Worm (Caenorhabditis elegans): ENCODE results near the gene oig-5.

The oig-5 gene

ce11 chrIV:14816288-14816687, 9.3 kb downstream of the oig-5 start, which contains the start of gene Y57G11C.46:
Gene Y57G11C.46 (minus strand): TSS chrIV:14816388.
- TF ChIP-seq pha-4 (tag; optimal IDR thresholded peaks at IDR 0.05): no peak
- TF ChIP-seq B0035.1 (tag; optimal IDR thresholded peaks at IDR 0.05): no peak
- no peak for TF ChIP-seq cebp-1 (GFP tag; IDR thresholded peaks at IDR 0.05)
- TF ChIP-seq cebp-1 (tag; optimal IDR thresholded peaks at IDR 0.05): no peak
- no peak for TF ChIP-seq hlh-12 (tag; optimal IDR thresholded peaks at IDR 0.05)
- TF ChIP-seq akir-1 (GFP tag; optimal IDR thresholded peaks at IDR 0.05): no peak
- TF ChIP-seq F39B2.1 (GFP tag; IDR thresholded peaks at IDR 0.05): no peak

ce11 chrIV:14822267-14822666, 15.3 kb downstream of the oig-5 start:
- 0 out of 2 replicates have a peak, but pooled peaks have one; percentile 13 for TF ChIP-seq ceh-100 (GFP tag; IDR thresholded peaks at IDR 0.05)
- no peak for TF ChIP-seq akir-1 (GFP tag; optimal IDR thresholded peaks at IDR 0.05)
- no peak for TF ChIP-seq nfya-1 (tag; optimal IDR thresholded peaks at IDR 0.05; ENCODE audit: borderline replicate concordance, insufficient read depth)
- peak; percentile 47 for TF ChIP-seq B0035.1 (tag; optimal IDR thresholded peaks at IDR 0.05)
- no peak; the same call in 1 of the 2 replicates for TF ChIP-seq C17E4.6 (GFP tag; IDR thresholded peaks at IDR 0.05)
- peak; percentile 24 for TF ChIP-seq him-1 (tag; optimal IDR thresholded peaks at IDR 0.05)
- TF ChIP-seq snpc-3.4 (tag; optimal IDR thresholded peaks at IDR 0.05): peak; percentile 48
- TF ChIP-seq ztf-22 (GFP tag; optimal IDR thresholded peaks at IDR 0.05): no peak
- peak; percentile 41 for TF ChIP-seq mcd-1 (GFP tag; IDR thresholded peaks at IDR 0.05)
- TF ChIP-seq ZK185.1 (tag; optimal IDR thresholded peaks at IDR 0.05; ENCODE audit: poor library complexity, severe bottlenecking): peak; percentile 41
- no peak for TF ChIP-seq rec-8 (tag; optimal IDR thresholded peaks at IDR 0.05)
- peak; percentile 76 for TF ChIP-seq tlf-1 (GFP tag; optimal IDR thresholded peaks at IDR 0.05)
- TF ChIP-seq hlh-26 (GFP tag; conservative IDR thresholded peaks at IDR 0.05): no peak
- TF ChIP-seq lin-40 (tag; optimal IDR thresholded peaks at IDR 0.05): peak; percentile 41
- peak; percentile 33; the same call in 1 of the 2 replicates for TF ChIP-seq F33H1.4 (GFP tag; IDR thresholded peaks at IDR 0.05)
- TF ChIP-seq madf-3 (GFP tag; IDR thresholded peaks at IDR 0.05): no peak; the same call in 1 of the 2 replicates
- no peak for TF ChIP-seq K12H6.12 (tag; optimal IDR thresholded peaks at IDR 0.05)
- TF ChIP-seq die-1 (tag; optimal IDR thresholded peaks at IDR 0.05): peak; percentile 52
- no peak for TF ChIP-seq F57A8.1 (GFP tag; optimal IDR thresholded peaks at IDR 0.05)
- TF ChIP-seq hrde-1 (tag; optimal IDR thresholded peaks at IDR 0.05; ENCODE audit: borderline replicate concordance): peak; percentile 23
- TF ChIP-seq attf-6 (GFP tag; IDR thresholded peaks at IDR 0.05): peak; percentile 95
- TF ChIP-seq lin-54 (GFP tag; optimal IDR thresholded peaks at IDR 0.05): peak; percentile 60
- TF ChIP-seq pbrm-1 (GFP tag; IDR thresholded peaks at IDR 0.05): peak; percentile 73
- TF ChIP-seq madf-10 (tag; optimal IDR thresholded peaks at IDR 0.05): peak; percentile 76
- peak; percentile 6 for TF ChIP-seq ama-1 (optimal IDR thresholded peaks at IDR 0.05)
- peak; percentile 13 to 39 for TF ChIP-seq ama-1 (GFP tag; optimal IDR thresholded peaks at IDR 0.05)
- peak; percentile 32 to 82 for TF ChIP-seq let-607 (tag; optimal IDR thresholded peaks at IDR 0.05)
- peak; percentile 40 for TF ChIP-seq nhr-80 (tag; optimal IDR thresholded peaks at IDR 0.05)
- TF ChIP-seq egrh-3 (GFP tag; IDR thresholded peaks at IDR 0.05): peak; percentile 8; the same call in 1 of the 2 replicates
- TF ChIP-seq snpc-4 (GFP tag; optimal IDR thresholded peaks at IDR 0.05): peak; percentile 72
- TF ChIP-seq snpc-4 (tag; optimal IDR thresholded peaks at IDR 0.05): peak in 3 of 4 experiments; percentile 3 to 92 (median 52)
- peak; percentile 49 for TF ChIP-seq ztf-18 (tag; optimal IDR thresholded peaks at IDR 0.05)
- peak in 1 of 3 experiments; percentile 29 for TF ChIP-seq lin-35 (GFP tag; optimal IDR thresholded peaks at IDR 0.05)
- peak; percentile 63 for TF ChIP-seq F10E7.11 (tag; optimal IDR thresholded peaks at IDR 0.05)
- TF ChIP-seq egl-18 (GFP tag; IDR thresholded peaks at IDR 0.05): no peak
- TF ChIP-seq hmg-1.2 (GFP tag; IDR thresholded peaks at IDR 0.05): peak; percentile 24; the same call in 1 of the 2 replicates
- peak; percentile 34 for TF ChIP-seq nhr-90 (tag; optimal IDR thresholded peaks at IDR 0.05)
- TF ChIP-seq tbp1 (GFP tag; optimal IDR thresholded peaks at IDR 0.05): peak; percentile 41
- TF ChIP-seq Y53G8AR.9 (GFP tag; conservative IDR thresholded peaks at IDR 0.05): peak; percentile 87; the same call in 1 of the 2 replicates
